Worm (Caenorhabditis elegans): ENCODE data around the gene elo-5.
A peak's percentile ranks its signal among the peaks of the same experiment; 100 is the strongest.

The elo-5 gene

DNA sequence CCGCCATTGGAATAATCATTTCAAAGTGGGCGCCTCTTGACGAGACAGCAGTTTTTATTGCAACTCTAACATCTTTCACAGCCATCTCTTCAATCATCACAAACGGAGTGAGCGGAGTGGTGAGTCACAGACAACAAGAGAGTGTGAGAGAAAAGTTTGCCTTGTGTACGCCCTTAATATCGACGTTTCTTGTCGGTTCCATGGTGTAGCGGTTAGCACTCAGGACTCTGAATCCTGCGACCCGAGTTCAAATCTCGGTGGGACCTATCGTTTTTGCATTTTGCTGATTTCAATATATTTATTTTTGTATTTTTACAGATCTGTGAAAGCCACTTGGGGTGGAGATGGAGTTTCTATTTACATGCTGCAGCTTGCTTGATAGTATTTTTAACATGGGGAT, 42.4 kb downstream of the elo-5 start:
- peak; percentile 36 for TF ChIP-seq aly-2 (tag; optimal IDR thresholded peaks at IDR 0.05)
- peak; percentile 65 for TF ChIP-seq nhr-19 (GFP tag; conservative IDR thresholded peaks at IDR 0.05)
- TF ChIP-seq fkh-8 (tag; optimal IDR thresholded peaks at IDR 0.05) = no peak
- no peak for TF ChIP-seq nhr-84 (tag; optimal IDR thresholded peaks at IDR 0.05)
- peak; percentile 20 for TF ChIP-seq nhr-237 (tag; optimal IDR thresholded peaks at IDR 0.05)
- TF ChIP-seq xbp-1 (tag; optimal IDR thresholded peaks at IDR 0.05) = peak; percentile 50
- TF ChIP-seq snpc-4 (tag; optimal IDR thresholded peaks at IDR 0.05) = peak; percentile 56
- TF ChIP-seq unc-30 (tag; optimal IDR thresholded peaks at IDR 0.05) = no peak
- no peak for TF ChIP-seq grh-1 (GFP tag; IDR thresholded peaks at IDR 0.05)
- no peak for TF ChIP-seq nhr-85 (tag)
- no peak for TF ChIP-seq sox-4 (tag; optimal IDR thresholded peaks at IDR 0.05)
- no peak for TF ChIP-seq sup-37 (GFP tag; optimal IDR thresholded peaks at IDR 0.05)
- peak; percentile 39 for TF ChIP-seq ceh-8 (GFP tag; optimal IDR thresholded peaks at IDR 0.05)
- TF ChIP-seq nhr-12 (tag; optimal IDR thresholded peaks at IDR 0.05) = no peak
- no peak for TF ChIP-seq ces-1 (GFP tag; optimal IDR thresholded peaks at IDR 0.05)
- TF ChIP-seq dsc-1 (tag; optimal IDR thresholded peaks at IDR 0.05) = peak; percentile 56
- no peak for TF ChIP-seq F16B12.6 (tag; optimal IDR thresholded peaks at IDR 0.05)
- no peak for TF ChIP-seq zag-1 (tag; optimal IDR thresholded peaks at IDR 0.05)
- TF ChIP-seq rnt-1 (tag; optimal IDR thresholded peaks at IDR 0.05) = no peak
- TF ChIP-seq irx-1 (tag; optimal IDR thresholded peaks at IDR 0.05) = peak; percentile 50
- TF ChIP-seq unc-62 (GFP tag; optimal IDR thresholded peaks at IDR 0.05) = no peak
- TF ChIP-seq ceh-63 (GFP tag; optimal IDR thresholded peaks at IDR 0.05) = no peak
- TF ChIP-seq mef-2 (tag; optimal IDR thresholded peaks at IDR 0.05) = no peak
- TF ChIP-seq C34B4.2 (tag; optimal IDR thresholded peaks at IDR 0.05) = no peak
- TF ChIP-seq nhr-71 (tag; optimal IDR thresholded peaks at IDR 0.05) = peak; percentile 69
- TF ChIP-seq snu-23 (GFP tag; optimal IDR thresholded peaks at IDR 0.05) = peak; percentile 82
- no peak for TF ChIP-seq sptf-1 (tag; optimal IDR thresholded peaks at IDR 0.05)
- peak; percentile 11 for TF ChIP-seq unc-86 (tag; optimal IDR thresholded peaks at IDR 0.05)
- TF ChIP-seq unc-98 (GFP tag; IDR thresholded peaks at IDR 0.05) = no peak
- TF ChIP-seq C16A3.4 (tag; optimal IDR thresholded peaks at IDR 0.05) = peak; percentile 64
- TF ChIP-seq lin-13 (GFP tag; optimal IDR thresholded peaks at IDR 0.05) = peak; percentile 32
- TF ChIP-seq elt-3 (tag; optimal IDR thresholded peaks at IDR 0.05) = peak in 1 of 6 experiments; percentile 49
- TF ChIP-seq zip-4 (GFP tag; optimal IDR thresholded peaks at IDR 0.05) = no peak
- peak; percentile 41 for TF ChIP-seq nhr-77 (tag; optimal IDR thresholded peaks at IDR 0.05)
- no peak for TF ChIP-seq tlp-1 (tag; optimal IDR thresholded peaks at IDR 0.05)
- TF ChIP-seq nhr-76 (tag; optimal IDR thresholded peaks at IDR 0.05) = no peak
- no peak for TF ChIP-seq Y116A8C.19 (tag; optimal IDR thresholded peaks at IDR 0.05; ENCODE audit: borderline replicate concordance)
- TF ChIP-seq nhr-11 (tag; optimal IDR thresholded peaks at IDR 0.05) = no peak
- TF ChIP-seq nhr-90 (tag; optimal IDR thresholded peaks at IDR 0.05; ENCODE audit: poor library complexity) = peak; percentile 70
- TF ChIP-seq nhr-20 (tag; optimal IDR thresholded peaks at IDR 0.05) = peak; percentile 60
- TF ChIP-seq lin-39 (tag; optimal IDR thresholded peaks at IDR 0.05) = no peak
- TF ChIP-seq ceh-88 (GFP tag; IDR thresholded peaks at IDR 0.05) = peak; percentile 35; the same call in 1 of the 2 replicates
- TF ChIP-seq pag-3 (tag; optimal IDR thresholded peaks at IDR 0.05; ENCODE audit: borderline replicate concordance, insufficient read depth) = no peak
- TF ChIP-seq ceh-90 (tag; optimal IDR thresholded peaks at IDR 0.05) = no peak
- no peak for TF ChIP-seq ztf-11 (tag; optimal IDR thresholded peaks at IDR 0.05)
- no peak for TF ChIP-seq ets-5 (GFP tag; IDR thresholded peaks at IDR 0.05)
- TF ChIP-seq hpl-2 (GFP tag; optimal IDR thresholded peaks at IDR 0.05) = no peak
- TF ChIP-seq fos-1 (tag; optimal IDR thresholded peaks at IDR 0.05) = peak; percentile 80
- no peak for TF ChIP-seq nhr-28 (tag; optimal IDR thresholded peaks at IDR 0.05)
- peak; percentile 55 to 74 for TF ChIP-seq lin-35 (GFP tag; optimal IDR thresholded peaks at IDR 0.05)
- peak; percentile 50 for TF ChIP-seq tbx-2 (tag; optimal IDR thresholded peaks at IDR 0.05)
- TF ChIP-seq pqm-1 (tag; optimal IDR thresholded peaks at IDR 0.05) = no peak
- TF ChIP-seq lsy-2 (tag; optimal IDR thresholded peaks at IDR 0.05) = peak; percentile 26 to 74
- TF ChIP-seq unc-130 (tag; optimal IDR thresholded peaks at IDR 0.05) = peak; percentile 55
- no peak for TF ChIP-seq elt-2 (tag; optimal IDR thresholded peaks at IDR 0.05)
